Worm (Caenorhabditis elegans) whole organism, young adult: Measurements from ENCODE around the gene csr-1.

Experiments used
- B0019.2 ChIP-seq: fragments of 200-800 bp; sonication (Bioruptor generic); conservative IDR thresholded peaks from 2 replicates; pipeline ENCODE4 v1.3.6; 2022; ENCODE audit warnings: missing genetic modification reagents, missing genetic modification characterization, missing compliant biosample characterization
- B0035.1 ChIP-seq: sonication (generic microtip); optimal IDR thresholded peaks from 2 replicates; lab custom pipeline; 2016; ENCODE audit warnings: missing genetic modification characterization, mild to moderate bottlenecking, missing compliant biosample characterization, missing genotype, missing genetic modification reagents
- F33H1.4 ChIP-seq: fragments of 200-800 bp; sonication (Bioruptor generic); IDR thresholded peaks from 2 replicates; pipeline ENCODE4 v1.3.6; 2022; ENCODE audit warnings: missing genetic modification reagents, missing genetic modification characterization, missing compliant biosample characterization
- F37B4.10 ChIP-seq: fragments of 200-800 bp; sonication (Bioruptor generic); IDR thresholded peaks from 2 replicates; pipeline ENCODE4 v1.3.6; 2022; ENCODE audit warnings: missing genetic modification characterization, missing compliant biosample characterization
- F39B2.1 ChIP-seq: fragments of 200-800 bp; sonication (Bioruptor generic); IDR thresholded peaks from 2 replicates; pipeline ENCODE4 v1.3.6; 2022; ENCODE audit warnings: missing genetic modification reagents, missing genetic modification characterization, missing compliant biosample characterization
- F55B11.4 ChIP-seq: sonication (generic microtip); optimal IDR thresholded peaks from 2 replicates; lab custom pipeline; 2016; ENCODE audit warnings: missing compliant biosample characterization, missing genetic modification characterization, borderline replicate concordance; ENCODE audit not compliant: insufficient read depth
- K11D2.4 ChIP-seq: fragments of 200-800 bp; sonication (Bioruptor generic); IDR thresholded peaks from 2 replicates; pipeline ENCODE4 v1.3.6; 2022; ENCODE audit warnings: missing genetic modification reagents, missing genetic modification characterization, missing compliant biosample characterization
- T07F8.4 ChIP-seq: sonication (generic microtip); optimal IDR thresholded peaks from 2 replicates; lab custom pipeline; 2016; ENCODE audit warnings: mild to moderate bottlenecking, missing genetic modification characterization, moderate library complexity, missing compliant biosample characterization
- T26A5.8 ChIP-seq: sonication (generic microtip); optimal IDR thresholded peaks from 2 replicates; lab custom pipeline; 2016; ENCODE audit warnings: missing genetic modification characterization, missing compliant biosample characterization
- Y53G8AR.9 ChIP-seq: fragments of 200-800 bp; sonication (Bioruptor generic); conservative IDR thresholded peaks from 2 replicates; pipeline ENCODE4 v1.3.6; 2022; ENCODE audit warnings: missing genetic modification reagents, missing genetic modification characterization, missing compliant biosample characterization
- Y56A3A.18 ChIP-seq: fragments of 200-800 bp; sonication (Bioruptor generic); IDR thresholded peaks from 2 replicates; pipeline ENCODE4 v1.3.6; 2022; ENCODE audit warnings: missing genetic modification reagents, missing genetic modification characterization, missing compliant biosample characterization
- Y67H2A.10 ChIP-seq: fragments of 200-800 bp; sonication (Bioruptor generic); conservative IDR thresholded peaks from 2 replicates; pipeline ENCODE4 v1.3.6; 2022; ENCODE audit warnings: missing genetic modification reagents, missing genetic modification characterization, missing compliant biosample characterization
- ZK185.1 ChIP-seq: sonication (generic microtip); optimal IDR thresholded peaks from 2 replicates; lab custom pipeline; 2016; ENCODE audit warnings: mild to moderate bottlenecking, missing genetic modification characterization, missing compliant biosample characterization; ENCODE audit not compliant: poor library complexity, severe bottlenecking
- ama-1 ChIP-seq, 3 experiments: fragments of 150-350 bp in 1 of 3; sonication (generic microtip) in 2 of 3; optimal IDR thresholded peaks; 2 replicates each; lab custom pipeline; 2014 to 2018; ENCODE audit warnings: missing biosample characterization in 2 of 3, missing genetic modification characterization in 2 of 3, missing genetic modification reagents in 2 of 3
- aptf-2 ChIP-seq: fragments of 200-800 bp; sonication (Bioruptor generic); conservative IDR thresholded peaks from 2 replicates; pipeline ENCODE4 v1.3.6; 2022; ENCODE audit warnings: missing genetic modification reagents, missing genetic modification characterization, missing compliant biosample characterization
- atf-7 ChIP-seq: sonication (generic microtip); optimal IDR thresholded peaks from 2 replicates; lab custom pipeline; 2017; ENCODE audit warnings: mild to moderate bottlenecking, missing genetic modification characterization, missing compliant biosample characterization
- attf-3 ChIP-seq: fragments of 200-800 bp; sonication (Bioruptor generic); conservative IDR thresholded peaks from 2 replicates; pipeline ENCODE4 v1.3.6; 2022; ENCODE audit warnings: missing genetic modification reagents, missing genetic modification characterization, missing compliant biosample characterization
- ccch-3 ChIP-seq: fragments of 200-800 bp; sonication (Bioruptor generic); optimal IDR thresholded peaks from 2 replicates; lab custom pipeline; 2018; ENCODE audit warnings: mild to moderate bottlenecking, missing genetic modification characterization, missing compliant biosample characterization
- cebp-1 ChIP-seq, 2 experiments: fragments of 200-800 bp in 1 of 2; sonication (Bioruptor generic) in 1 of 2; sonication (generic microtip) in 1 of 2; IDR thresholded peaks in 1 of 2; optimal IDR thresholded peaks in 1 of 2; 2 replicates each; pipeline versions ENCODE4 v1.3.6 to Lab custom; 2017 to 2022; ENCODE audit warnings: missing compliant biosample characterization in 2 of 2, missing genetic modification characterization in 2 of 2, mild to moderate bottlenecking in 1 of 2, missing genetic modification reagents in 1 of 2, moderate library complexity in 1 of 2
- cebp-2 ChIP-seq: fragments of 200-800 bp; sonication (Bioruptor generic); IDR thresholded peaks from 2 replicates; pipeline ENCODE4 v1.3.6; 2022; ENCODE audit warnings: missing genetic modification characterization, missing compliant biosample characterization
- ceh-91 ChIP-seq: fragments of 200-800 bp; sonication (Bioruptor generic); IDR thresholded peaks from 2 replicates; pipeline ENCODE4 v1.3.6; 2022; ENCODE audit warnings: missing genetic modification reagents, missing genetic modification characterization, missing compliant biosample characterization
- egl-18 ChIP-seq: fragments of 200-800 bp; sonication (Bioruptor generic); IDR thresholded peaks from 2 replicates; pipeline ENCODE4 v1.3.6; 2022; ENCODE audit warnings: missing genetic modification reagents, missing genetic modification characterization, missing compliant biosample characterization
- egl-44 ChIP-seq: fragments of 200-800 bp; sonication (Bioruptor generic); IDR thresholded peaks from 2 replicates; pipeline ENCODE4 v1.3.6; 2022; ENCODE audit warnings: missing genetic modification reagents, missing genetic modification characterization, missing compliant biosample characterization
- hlh-12 ChIP-seq: sonication (generic microtip); optimal IDR thresholded peaks from 2 replicates; lab custom pipeline; 2016; ENCODE audit warnings: missing genetic modification characterization, missing compliant biosample characterization
- hmg-20 ChIP-seq: fragments of 200-800 bp; sonication (Bioruptor generic); IDR thresholded peaks from 2 replicates; pipeline ENCODE4 v1.3.6; 2022; ENCODE audit warnings: missing genetic modification reagents, missing genetic modification characterization, missing compliant biosample characterization
- let-526 ChIP-seq: fragments of 200-800 bp; sonication (Bioruptor generic); IDR thresholded peaks from 2 replicates; pipeline ENCODE4 v1.3.6; 2022; ENCODE audit warnings: missing genetic modification reagents, missing genetic modification characterization, missing compliant biosample characterization
- lin-26 ChIP-seq: fragments of 200-800 bp; sonication (Bioruptor generic); IDR thresholded peaks from 2 replicates; pipeline ENCODE4 v1.3.6; 2022; ENCODE audit warnings: missing genetic modification reagents, missing genetic modification characterization, missing compliant biosample characterization
- lin-35 ChIP-seq, 3 experiments: fragments of 150-350 bp in 2 of 3; sonication (generic microtip) in 1 of 3; optimal IDR thresholded peaks; 2 replicates each; lab custom pipeline; 2014 to 2018; ENCODE audit warnings: missing biosample characterization in 3 of 3, missing genetic modification characterization in 3 of 3, missing genetic modification reagents in 3 of 3
- madf-10 ChIP-seq: sonication (generic microtip); optimal IDR thresholded peaks from 2 replicates; lab custom pipeline; 2016; ENCODE audit warnings: mild to moderate bottlenecking, missing genetic modification characterization, missing compliant biosample characterization
- madf-3 ChIP-seq: fragments of 200-800 bp; sonication (Bioruptor generic); IDR thresholded peaks from 2 replicates; pipeline ENCODE4 v1.3.6; 2022; ENCODE audit warnings: missing genetic modification reagents, missing genetic modification characterization, missing compliant biosample characterization
- madf-6 ChIP-seq: fragments of 200-800 bp; sonication (Bioruptor generic); IDR thresholded peaks from 2 replicates; pipeline ENCODE4 v1.3.6; 2022; ENCODE audit warnings: missing genetic modification reagents, missing genetic modification characterization, missing compliant biosample characterization
- madf-8 ChIP-seq: fragments of 200-800 bp; sonication (Bioruptor generic); conservative IDR thresholded peaks from 2 replicates; pipeline ENCODE4 v1.3.6; 2022; ENCODE audit warnings: missing genetic modification reagents, missing genetic modification characterization, missing compliant biosample characterization
- mel-28 ChIP-seq: sonication (generic microtip); optimal IDR thresholded peaks from 2 replicates; lab custom pipeline; 2016; ENCODE audit warnings: borderline replicate concordance, mild to moderate bottlenecking, missing genetic modification characterization, missing compliant biosample characterization
- mxl-1 ChIP-seq: sonication (generic microtip); optimal IDR thresholded peaks from 2 replicates; lab custom pipeline; 2016; ENCODE audit warnings: missing genetic modification characterization, missing compliant biosample characterization
- rcor-1 ChIP-seq: fragments of 200-800 bp; sonication (Bioruptor generic); IDR thresholded peaks from 2 replicates; pipeline ENCODE4 v1.3.6; 2022; ENCODE audit warnings: missing genetic modification reagents, missing genetic modification characterization, missing compliant biosample characterization
- sdz-38 ChIP-seq: sonication (generic microtip); optimal IDR thresholded peaks from 2 replicates; lab custom pipeline; 2016; ENCODE audit warnings: missing genotype, missing genetic modification characterization, missing compliant biosample characterization
- snpc-1.1 ChIP-seq: sonication (generic microtip); optimal IDR thresholded peaks from 2 replicates; lab custom pipeline; 2017; ENCODE audit warnings: missing genetic modification characterization, mild to moderate bottlenecking, missing compliant biosample characterization, antibody characterized with exemption, moderate library complexity, missing genotype, missing genetic modification reagents; ENCODE audit not compliant: insufficient read depth
- snpc-1.3 ChIP-seq: sonication (generic microtip); optimal IDR thresholded peaks from 2 replicates; lab custom pipeline; 2017; ENCODE audit warnings: missing genetic modification characterization, mild to moderate bottlenecking, missing compliant biosample characterization, antibody characterized with exemption, moderate library complexity, missing genotype, missing genetic modification reagents; ENCODE audit not compliant: insufficient read depth
- somi-1 ChIP-seq: fragments of 200-800 bp; sonication (Bioruptor generic); optimal IDR thresholded peaks from 2 replicates; lab custom pipeline; 2018; ENCODE audit warnings: mild to moderate bottlenecking, missing genetic modification characterization, missing compliant biosample characterization
- tbp1 ChIP-seq: fragments of 200-800 bp; sonication (Bioruptor generic); optimal IDR thresholded peaks from 2 replicates; lab custom pipeline; 2018; ENCODE audit warnings: mild to moderate bottlenecking, missing genetic modification characterization, missing compliant biosample characterization
- tbx-9 ChIP-seq: sonication (generic microtip); optimal IDR thresholded peaks from 2 replicates; lab custom pipeline; 2016; ENCODE audit warnings: borderline replicate concordance, missing genetic modification characterization, inconsistent platforms, missing compliant biosample characterization
- unc-130 ChIP-seq: sonication (generic microtip); optimal IDR thresholded peaks from 2 replicates; lab custom pipeline; 2016; ENCODE audit warnings: missing genetic modification reagents, missing genetic modification characterization, missing compliant biosample characterization
- unc-62 ChIP-seq: fragments of 150-350 bp; optimal IDR thresholded peaks from 2 replicates; lab custom pipeline; 2014; ENCODE audit warnings: missing biosample characterization, missing genetic modification reagents, missing genetic modification characterization
- ztf-25 ChIP-seq: fragments of 200-800 bp; sonication (Bioruptor generic); IDR thresholded peaks from 2 replicates; pipeline ENCODE4 v1.3.6; 2022; ENCODE audit warnings: missing genetic modification reagents, missing genetic modification characterization, missing compliant biosample characterization
- ztf-26 ChIP-seq: sonication (generic microtip); optimal IDR thresholded peaks from 2 replicates; lab custom pipeline; 2017; ENCODE audit warnings: missing genetic modification characterization, missing compliant biosample characterization
- ztf-3 ChIP-seq: fragments of 200-800 bp; sonication (Bioruptor generic); optimal IDR thresholded peaks from 2 replicates; lab custom pipeline; 2018; ENCODE audit warnings: mild to moderate bottlenecking, missing genetic modification characterization, missing compliant biosample characterization

The csr-1 gene

DNA sequence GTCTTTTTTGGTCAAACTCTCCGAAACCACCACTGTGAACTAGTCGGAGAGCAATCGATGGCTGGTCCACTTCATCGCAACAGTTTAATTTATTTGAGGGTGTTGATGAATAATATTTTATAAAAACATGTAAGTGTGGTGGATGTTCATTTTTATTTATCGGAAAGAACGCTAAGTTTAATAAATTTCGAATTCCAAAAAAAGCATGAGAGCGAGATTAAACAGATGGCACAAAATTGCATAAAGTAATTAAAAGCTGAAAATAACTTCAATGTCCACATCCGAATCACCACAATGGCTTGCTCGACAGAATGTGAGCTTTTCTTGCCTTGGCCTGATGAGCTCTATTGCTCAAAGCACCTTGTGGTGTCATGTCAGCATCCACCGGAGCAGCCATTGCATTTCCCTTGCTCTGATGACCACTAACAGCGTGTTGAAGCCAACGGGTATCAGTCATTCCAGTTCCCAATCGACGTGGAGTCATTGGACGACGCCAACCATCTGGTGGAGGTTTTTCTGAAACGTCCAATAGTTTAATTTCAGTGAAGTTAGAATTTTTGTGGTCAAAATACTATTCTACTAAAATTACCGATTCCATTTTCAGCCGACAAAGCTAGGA is 26.8 kb downstream of the csr-1 start:
- TF ChIP-seq F37B4.10 (GFP tag; lab: Robert Waterston, UW) (no peak), sdz-38 (tag; lab: Kevin White, UChicago) (no peak), unc-62 (GFP tag; lab: Kevin White, UChicago) (no peak), snpc-1.1 (no peak), ztf-25 (GFP tag; lab: Robert Waterston, UW) (no peak), hmg-20 (no peak), tbx-9 (tag; lab: Kevin White, UChicago) (no peak), B0035.1 (tag; lab: Kevin White, UChicago) (peak; percentile 28), cebp-2 (GFP tag; lab: Robert Waterston, UW) (0 out of 2 replicates have a peak, but pooled peaks have one; percentile 6), cebp-1 (GFP tag; IDR thresholded peaks at IDR 0.05; lab: Robert Waterston, UW) (no peak), cebp-1 (tag; optimal IDR thresholded peaks at IDR 0.05; lab: Kevin White, UChicago) (peak; percentile 50), F55B11.4 (no peak), somi-1 (GFP tag; lab: Kevin White, UChicago) (no peak), T07F8.4 (tag; lab: Kevin White, UChicago) (no peak), mxl-1 (tag; lab: Kevin White, UChicago) (no peak), madf-10 (no peak), F33H1.4 (GFP tag; lab: Robert Waterston, UW) (0 out of 2 replicates have a peak, but pooled peaks have one; percentile 7), ceh-91 (GFP tag; lab: Robert Waterston, UW) (no peak), ztf-26 (peak; percentile 23), ztf-3 (GFP tag; lab: Kevin White, UChicago) (peak; percentile 3), aptf-2 (0 out of 2 replicates have a peak, but pooled peaks have one; percentile 24), Y53G8AR.9 (GFP tag; lab: Robert Waterston, UW) (peak; percentile 52; the same call in 1 of the 2 replicates), B0019.2 (no peak), F39B2.1 (GFP tag; lab: Robert Waterston, UW) (peak; percentile 29; the same call in 1 of the 2 replicates), egl-44 (GFP tag; lab: Robert Waterston, UW) (no peak; the same call in 1 of the 2 replicates), let-526 (GFP tag; lab: Robert Waterston, UW) (no peak), tbp1 (GFP tag; lab: Kevin White, UChicago) (no peak), ccch-3 (no peak), attf-3 (GFP tag; lab: Robert Waterston, UW) (no peak), atf-7 (peak; percentile 7), Y56A3A.18 (no peak), rcor-1 (no peak), snpc-1.3 (no peak), unc-130 (no peak), K11D2.4 (GFP tag; lab: Robert Waterston, UW) (no peak), madf-8 (GFP tag; lab: Robert Waterston, UW) (no peak), Y67H2A.10 (GFP tag; lab: Robert Waterston, UW) (no peak), hlh-12 (no peak), lin-35 (GFP tag; optimal IDR thresholded peaks at IDR 0.05; lab: Kevin White, UChicago) (peak in 1 of 3 experiments; percentile 9), ama-1 (optimal IDR thresholded peaks at IDR 0.05; lab: Kevin White, UChicago) (no peak), ama-1 (GFP tag; optimal IDR thresholded peaks at IDR 0.05; lab: Kevin White, UChicago) (no peak), ZK185.1 (tag; lab: Kevin White, UChicago) (no peak), T26A5.8 (peak; percentile 37), madf-3 (peak; percentile 78; the same call in 1 of the 2 replicates), madf-6 (peak; percentile 55), lin-26 (GFP tag; lab: Robert Waterston, UW) (no peak), mel-28 (tag; lab: Kevin White, UChicago) (no peak), egl-18 (no peak)
